Worm (Caenorhabditis elegans) whole organism, L4 larva: ENCODE measurements around the gene Y37H2A.10.
A peak's percentile ranks its signal among the peaks of the same experiment; 100 is the strongest.

Experiments
- F10B5.3 ChIP-seq: sonication (generic microtip); optimal IDR thresholded peaks from 2 replicates; lab custom pipeline; 2016; ENCODE audit warnings: mild to moderate bottlenecking, missing genetic modification characterization, missing compliant biosample characterization
- R02D3.7 ChIP-seq: fragments of 150-350 bp; sonication (generic microtip); optimal IDR thresholded peaks from 3 replicates; lab custom pipeline; 2014; ENCODE audit warnings: missing biosample characterization, missing genetic modification characterization
- T20F7.1 ChIP-seq: fragments of 200-800 bp; sonication (Bioruptor generic); optimal IDR thresholded peaks from 2 replicates; lab custom pipeline; 2018; ENCODE audit warnings: mild to moderate bottlenecking, missing genetic modification characterization, missing compliant biosample characterization
- Y75B8A.6 ChIP-seq: fragments of 200-800 bp; sonication (Bioruptor generic); IDR thresholded peaks from 2 replicates; pipeline ENCODE4 v1.3.6; 2022; ENCODE audit warnings: missing genetic modification reagents, missing genetic modification characterization, missing compliant biosample characterization
- ZK337.2 ChIP-seq: fragments of 200-800 bp; sonication (Bioruptor generic); IDR thresholded peaks from 2 replicates; pipeline ENCODE4 v1.3.6; 2022; ENCODE audit warnings: missing genetic modification reagents, missing genetic modification characterization, missing compliant biosample characterization
- aha-1 ChIP-seq: fragments of 150-350 bp; peaks from one replicate; lab custom pipeline; 2014; ENCODE audit warnings: missing biosample characterization, missing genetic modification characterization
- arid-1 ChIP-seq: fragments of 200-800 bp; sonication (Bioruptor generic); conservative IDR thresholded peaks from 2 replicates; pipeline ENCODE4 v1.3.6; 2022; ENCODE audit warnings: missing genetic modification reagents, missing genetic modification characterization, missing compliant biosample characterization
- ceh-28 ChIP-seq: fragments of 150-350 bp; optimal IDR thresholded peaks from 2 replicates; lab custom pipeline; 2014; ENCODE audit warnings: missing biosample characterization, missing genetic modification reagents, missing genetic modification characterization
- ceh-44 ChIP-seq: fragments of 200-800 bp; sonication (Bioruptor generic); IDR thresholded peaks from 2 replicates; pipeline ENCODE4 v1.3.6; 2022; ENCODE audit warnings: missing genetic modification reagents, missing genetic modification characterization, missing compliant biosample characterization
- ceh-62 ChIP-seq: sonication (generic microtip); optimal IDR thresholded peaks from 2 replicates; lab custom pipeline; 2017; ENCODE audit warnings: missing biosample characterization, missing genetic modification characterization
- daf-19 ChIP-seq: fragments of 200-800 bp; sonication (Bioruptor generic); conservative IDR thresholded peaks from 2 replicates; pipeline ENCODE4 v1.3.6; 2022; ENCODE audit warnings: missing genetic modification characterization, missing compliant biosample characterization
- dmd-8 ChIP-seq: fragments of 200-800 bp; sonication (Bioruptor generic); IDR thresholded peaks from 2 replicates; pipeline ENCODE4 v1.3.6; 2022; ENCODE audit warnings: missing genetic modification characterization, missing compliant biosample characterization
- dve-1 ChIP-seq: sonication (generic microtip); optimal IDR thresholded peaks from 2 replicates; lab custom pipeline; 2017; ENCODE audit warnings: antibody characterized with exemption, mild to moderate bottlenecking, missing genetic modification characterization, missing compliant biosample characterization; ENCODE audit not compliant: insufficient read depth
- egl-43 ChIP-seq: fragments of 200-800 bp; sonication (Bioruptor generic); IDR thresholded peaks from 2 replicates; pipeline ENCODE4 v1.3.6; 2022; ENCODE audit warnings: missing genetic modification reagents, missing genetic modification characterization, missing compliant biosample characterization
- fkh-10 ChIP-seq: fragments of 150-350 bp; optimal IDR thresholded peaks from 2 replicates; lab custom pipeline; 2014; ENCODE audit warnings: missing biosample characterization, missing genetic modification reagents, missing genetic modification characterization
- gei-8 ChIP-seq: fragments of 200-800 bp; sonication (Bioruptor generic); optimal IDR thresholded peaks from 2 replicates; lab custom pipeline; 2018; ENCODE audit warnings: mild to moderate bottlenecking, missing genetic modification characterization, missing compliant biosample characterization
- lim-7 ChIP-seq: fragments of 200-800 bp; sonication (Bioruptor generic); IDR thresholded peaks from 2 replicates; pipeline ENCODE4 v1.3.6; 2022; ENCODE audit warnings: missing genetic modification characterization, missing compliant biosample characterization
- lin-1 ChIP-seq: fragments of 200-800 bp; sonication (Bioruptor generic); IDR thresholded peaks from 2 replicates; pipeline ENCODE4 v1.3.6; 2022; ENCODE audit warnings: missing genetic modification reagents, missing genetic modification characterization, missing compliant biosample characterization
- lin-38 ChIP-seq: fragments of 200-800 bp; sonication (Bioruptor generic); IDR thresholded peaks from 2 replicates; pipeline ENCODE4 v1.3.6; 2022; ENCODE audit warnings: missing genetic modification reagents, missing genetic modification characterization, missing compliant biosample characterization
- nhr-111 ChIP-seq: fragments of 200-800 bp; sonication (Bioruptor generic); optimal IDR thresholded peaks from 2 replicates; lab custom pipeline; 2018; ENCODE audit warnings: mild to moderate bottlenecking, missing genetic modification characterization, missing compliant biosample characterization
- nhr-237 ChIP-seq: sonication (generic microtip); optimal IDR thresholded peaks from 2 replicates; lab custom pipeline; 2017; ENCODE audit warnings: missing biosample characterization, missing genetic modification characterization
- nhr-28 ChIP-seq: fragments of 150-350 bp; optimal IDR thresholded peaks from 2 replicates; lab custom pipeline; 2014; ENCODE audit warnings: missing biosample characterization, missing genetic modification characterization
- nhr-41 ChIP-seq: fragments of 200-800 bp; sonication (Bioruptor generic); IDR thresholded peaks from 2 replicates; pipeline ENCODE4 v1.3.6; 2022; ENCODE audit warnings: missing genetic modification reagents, missing genetic modification characterization, missing compliant biosample characterization
- nhr-77 ChIP-seq: fragments of 150-350 bp; optimal IDR thresholded peaks from 2 replicates; lab custom pipeline; 2014; ENCODE audit warnings: missing biosample characterization, missing genetic modification characterization
- set-16 ChIP-seq: fragments of 200-800 bp; sonication (Bioruptor generic); IDR thresholded peaks from 2 replicates; pipeline ENCODE4 v1.3.6; 2022; ENCODE audit warnings: missing genetic modification reagents, missing genetic modification characterization, missing compliant biosample characterization
- spr-3 ChIP-seq: fragments of 200-800 bp; sonication (Bioruptor generic); optimal IDR thresholded peaks from 2 replicates; lab custom pipeline; 2018; ENCODE audit warnings: mild to moderate bottlenecking, missing genetic modification characterization, missing compliant biosample characterization
- tag-97 ChIP-seq: fragments of 200-800 bp; sonication (Bioruptor generic); IDR thresholded peaks from 2 replicates; pipeline ENCODE4 v1.3.6; 2022; ENCODE audit warnings: missing genetic modification characterization, missing compliant biosample characterization
- tra-1 ChIP-seq: fragments of 200-800 bp; sonication (Bioruptor generic); IDR thresholded peaks from 2 replicates; pipeline ENCODE4 v1.3.6; 2022; ENCODE audit warnings: missing genetic modification reagents, missing genetic modification characterization, missing compliant biosample characterization
- unc-39 ChIP-seq: sonication (generic microtip); optimal IDR thresholded peaks from 2 replicates; lab custom pipeline; 2017; ENCODE audit warnings: missing biosample characterization, missing genetic modification characterization
- unc-62 ChIP-seq, 3 experiments: fragments of 150-350 bp in 1 of 3; sonication (generic microtip); optimal IDR thresholded peaks in 2 of 3; peaks in 1 of 3; 1 replicate in 1 of 3; 2 replicates in 2 of 3; lab custom pipeline; 2014 to 2017; ENCODE audit warnings: missing biosample characterization in 3 of 3, missing genetic modification characterization in 3 of 3, missing genetic modification reagents in 3 of 3, missing genotype in 1 of 3
- zfp-2 ChIP-seq: sonication (generic microtip); optimal IDR thresholded peaks from 2 replicates; lab custom pipeline; 2016; ENCODE audit warnings: mild to moderate bottlenecking, missing genetic modification characterization, missing compliant biosample characterization
- zfp-3 ChIP-seq: fragments of 200-800 bp; sonication (Bioruptor generic); conservative IDR thresholded peaks from 2 replicates; pipeline ENCODE4 v1.3.6; 2022; ENCODE audit warnings: missing genetic modification reagents, missing genetic modification characterization, missing compliant biosample characterization
- ztf-7 ChIP-seq: fragments of 150-350 bp; optimal IDR thresholded peaks from 2 replicates; lab custom pipeline; 2014; ENCODE audit warnings: missing biosample characterization, missing genetic modification characterization

The Y37H2A.10 gene

ce11 chrV:18138695-18139094, at the start of gene Y37H2A.10:
TSS of gene Y37H2A.10 (plus strand) at chrV:18138995.
- TF ChIP-seq spr-3 (no peak), nhr-237 (tag; lab: Kevin White, UChicago) (no peak), lin-1 (GFP tag; lab: Robert Waterston, UW) (no peak), ceh-62 (tag; lab: Kevin White, UChicago) (no peak), dve-1 (no peak), set-16 (no peak), ceh-28 (no peak)

- peak; percentile 20 for TF ChIP-seq aha-1 (tag; lab: Kevin White, UChicago)
- TF ChIP-seq zfp-3 (GFP tag; lab: Robert Waterston, UW), result no peak
- TF ChIP-seq gei-8 (GFP tag; lab: Kevin White, UChicago), result no peak
Observed at ce11 chrV:18091216-18091615, 47.6 kb upstream of the Y37H2A.10 start.

ce11 chrV:18093941-18094340, 44.9 kb upstream of the Y37H2A.10 start:
- no peak for TF ChIP-seq lin-38 (GFP tag; lab: Robert Waterston, UW)
- TF ChIP-seq, all 104 proteins: peak for 0

DNA sequence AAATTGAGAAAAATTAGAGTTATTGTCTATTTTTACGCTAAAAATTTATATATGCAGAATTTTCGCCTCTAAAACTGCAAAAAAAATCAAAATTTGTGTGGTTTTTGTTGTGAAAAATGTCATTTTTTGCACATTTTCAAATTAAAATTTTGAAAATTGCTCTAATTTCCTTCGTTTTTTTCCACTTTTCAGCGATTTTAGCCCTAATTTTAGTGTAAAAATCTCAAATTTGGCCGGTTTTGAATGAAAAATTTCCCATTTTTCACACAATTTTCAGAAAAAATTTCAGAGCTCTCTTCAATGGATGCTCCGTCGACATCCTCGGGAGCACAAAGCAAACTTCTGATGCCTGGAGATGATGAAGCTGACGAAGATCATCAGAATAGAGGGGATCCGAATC, 40.4 kb upstream of the Y37H2A.10 start, which contains the start of gene par-4:
Gene par-4, plus strand, starts transcription at position 301 of the 400 bp plus-strand sequence.
- no peak for TF ChIP-seq nhr-77 (tag; lab: Kevin White, UChicago)
- no peak for TF ChIP-seq arid-1 (GFP tag; lab: Robert Waterston, UW)
- TF ChIP-seq nhr-111 (GFP tag; lab: Kevin White, UChicago), result no peak
- no peak for TF ChIP-seq lim-7 (GFP tag; lab: Robert Waterston, UW)
- TF ChIP-seq nhr-28 (tag; lab: Kevin White, UChicago), result no peak
- no peak for TF ChIP-seq unc-62 (GFP tag; optimal IDR thresholded peaks at IDR 0.05 in 1 of 2; lab: Kevin White, UChicago)
- TF ChIP-seq unc-62 (tag; optimal IDR thresholded peaks at IDR 0.05; lab: Kevin White, UChicago), result no peak

DNA sequence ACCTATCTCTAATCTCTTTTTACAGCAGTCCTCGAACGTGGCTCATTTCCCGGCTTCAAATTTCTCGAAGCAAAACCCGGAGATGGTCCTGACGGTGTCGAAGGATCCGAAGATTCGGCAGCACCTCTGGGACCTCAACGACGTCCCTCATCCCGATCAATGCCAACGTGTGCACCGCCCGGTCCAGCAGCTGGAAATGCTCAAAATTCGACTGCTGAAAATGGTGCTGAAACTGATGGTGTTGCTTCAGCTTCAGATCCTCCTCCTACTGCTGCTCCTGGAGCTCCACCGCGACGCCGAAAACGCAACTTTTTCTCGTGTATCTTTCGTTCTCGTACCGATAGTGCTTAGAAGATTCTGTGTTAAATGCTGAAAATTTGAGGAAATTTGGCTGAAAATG, 32.7 kb upstream of the Y37H2A.10 start:
- no peak for TF ChIP-seq nhr-41
- no peak for TF ChIP-seq ceh-44 (GFP tag; lab: Robert Waterston, UW)
- 0 out of 2 replicates have a peak, but pooled peaks have one; percentile 22 for TF ChIP-seq egl-43
- no peak for TF ChIP-seq dmd-8 (GFP tag; lab: Robert Waterston, UW)
- no peak for TF ChIP-seq fkh-10
- peak; percentile 72 for TF ChIP-seq set-16
- TF ChIP-seq unc-39 (tag; lab: Kevin White, UChicago), result no peak
- TF ChIP-seq T20F7.1 (GFP tag; lab: Kevin White, UChicago), result no peak
- TF ChIP-seq aha-1 (tag; lab: Kevin White, UChicago), result peak; percentile 72

- no peak for TF ChIP-seq R02D3.7 (tag; lab: Kevin White, UChicago)
- TF ChIP-seq zfp-2 (tag; lab: Kevin White, UChicago), result no peak
- no peak for TF ChIP-seq ZK337.2 (GFP tag; lab: Robert Waterston, UW)
- TF ChIP-seq tag-97, result no peak
- no peak for TF ChIP-seq ztf-7 (tag; lab: Kevin White, UChicago)
- TF ChIP-seq daf-19, result no peak
- TF ChIP-seq dve-1, result no peak
- TF ChIP-seq Y75B8A.6 (GFP tag; lab: Robert Waterston, UW), result no peak
- TF ChIP-seq F10B5.3 (tag; lab: Kevin White, UChicago), result no peak
- no peak for TF ChIP-seq tra-1
Observed at ce11 chrV:18107969-18108368, 30.8 kb upstream of the Y37H2A.10 start, which contains the start of gene Y37H2A.1. TSS of gene Y37H2A.1 (plus strand) at chrV:18108269.
